Worm (Caenorhabditis elegans): ENCODE results near the gene irld-9.

Gene irld-9

DNA sequence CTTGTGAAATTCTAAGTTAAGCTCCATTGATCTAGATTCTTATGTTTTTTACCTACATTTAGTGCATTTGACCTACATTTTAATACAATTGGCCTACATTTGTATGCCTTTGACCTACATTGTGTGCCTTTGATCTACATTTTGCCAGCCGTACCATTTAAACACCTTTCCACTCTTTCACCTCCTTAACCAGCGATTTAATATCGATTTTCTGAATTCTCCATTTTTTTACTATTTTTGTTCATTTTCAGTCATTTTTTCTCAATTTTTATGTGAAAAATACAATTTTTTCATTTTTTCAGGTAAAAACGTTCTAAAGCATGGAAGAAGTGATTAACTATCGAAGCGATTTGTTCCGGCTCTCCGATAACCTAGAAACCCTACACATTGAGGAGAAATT, 25.8 kb downstream of the irld-9 start, which contains the start of gene btb-7:
btb-7 (plus strand) TSS at position 301 of the 400 bp plus-strand sequence.
- peak; percentile 47 for TF ChIP-seq efl-1 (GFP tag; optimal IDR thresholded peaks at IDR 0.05)
- TF ChIP-seq ztf-3 (GFP tag; optimal IDR thresholded peaks at IDR 0.05): no peak

DNA sequence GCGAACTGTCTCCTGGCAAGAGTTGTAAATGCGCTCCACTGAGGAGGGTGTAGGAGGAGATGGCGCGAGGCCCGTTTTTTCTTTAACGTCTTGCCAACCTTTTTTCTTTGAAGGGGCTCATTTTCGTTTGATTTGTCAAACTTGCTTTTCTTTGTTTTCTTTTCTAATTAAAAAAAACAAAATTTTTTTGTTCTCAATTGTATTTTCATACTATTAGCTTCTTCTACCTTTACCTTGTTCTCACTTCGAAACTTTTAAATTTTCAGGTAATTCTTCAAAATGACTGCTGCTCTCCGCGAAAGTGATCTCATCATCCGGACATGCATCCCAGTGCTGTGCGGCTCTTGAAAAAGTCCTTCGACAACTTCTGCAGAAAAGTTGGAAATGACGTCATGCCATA, 28.8 kb downstream of the irld-9 start, which contains the start of gene fbxa-184:
fbxa-184 (plus strand) TSS at position 301 of the 400 bp plus-strand sequence.
- TF ChIP-seq aptf-2 (GFP tag; conservative IDR thresholded peaks at IDR 0.05) (peak; percentile 81), B0261.1 (tag; optimal IDR thresholded peaks at IDR 0.05) (no peak), cebp-1 (GFP tag; IDR thresholded peaks at IDR 0.05) (no peak), cebp-1 (tag; optimal IDR thresholded peaks at IDR 0.05) (no peak)

DNA sequence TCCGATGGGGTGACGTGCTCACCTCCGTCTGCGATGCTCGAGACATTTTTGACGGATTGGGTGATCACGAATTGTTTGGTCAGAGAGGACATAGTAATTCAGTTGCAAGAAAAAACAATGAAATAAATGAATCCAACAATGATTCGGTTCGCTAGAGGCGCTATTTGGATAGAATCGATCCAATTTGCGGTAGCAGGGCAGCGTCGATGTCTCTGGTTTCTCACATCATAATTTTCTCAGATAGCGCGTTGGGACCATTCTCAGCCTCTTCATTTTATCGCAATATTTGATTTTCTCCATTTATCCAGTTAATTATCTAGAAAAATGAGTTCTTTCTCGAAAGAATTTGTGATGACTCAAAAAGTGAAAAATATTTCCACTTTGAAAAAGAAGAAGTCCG, 32.4 kb downstream of the irld-9 start, which contains the start of gene sdz-18:
sdz-18 (minus strand) TSS at position 101 of the 400 bp plus-strand sequence.
- TF ChIP-seq athp-1 (tag; optimal IDR thresholded peaks at IDR 0.05) (no peak), zfh-2 (GFP tag; conservative IDR thresholded peaks at IDR 0.05) (no peak), ceh-27 (GFP tag; optimal IDR thresholded peaks at IDR 0.05) (no peak), sptf-2 (GFP tag; optimal IDR thresholded peaks at IDR 0.05) (no peak), ama-1 (optimal IDR thresholded peaks at IDR 0.05) (no peak), ama-1 (GFP tag; optimal IDR thresholded peaks at IDR 0.05) (no peak), lsl-1 (GFP tag; optimal IDR thresholded peaks at IDR 0.05) (no peak), attf-6 (GFP tag; IDR thresholded peaks at IDR 0.05) (no peak), nhr-27 (tag; optimal IDR thresholded peaks at IDR 0.05) (no peak), ztf-3 (GFP tag; optimal IDR thresholded peaks at IDR 0.05) (no peak), T26A5.8 (tag; optimal IDR thresholded peaks at IDR 0.05) (no peak), sea-2 (GFP tag; IDR thresholded peaks at IDR 0.05) (no peak), lag-1 (GFP tag; IDR thresholded peaks at IDR 0.05) (no peak)

DNA sequence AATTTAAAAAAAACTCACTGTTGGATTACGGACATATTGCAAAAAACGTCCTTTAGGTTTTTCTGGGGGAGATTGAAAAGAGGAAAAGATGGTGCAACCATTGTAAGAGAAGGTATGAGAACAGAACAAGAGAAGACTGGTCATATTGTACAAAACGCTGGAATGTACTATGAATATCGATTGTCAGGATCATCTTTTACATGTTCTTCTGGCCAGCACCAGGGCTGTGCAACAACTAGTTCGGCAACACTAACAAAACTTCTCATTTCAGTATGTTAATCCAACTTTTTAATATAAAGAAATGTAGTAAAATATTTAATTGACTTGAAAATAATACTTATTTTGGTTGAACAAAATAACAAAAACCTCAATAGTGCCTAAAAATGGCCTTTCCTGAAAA, 35.4 kb downstream of the irld-9 start, which contains the start of gene fbxb-47:
fbxb-47 (minus strand) TSS at position 101 of the 400 bp plus-strand sequence.
- TF ChIP-seq B0035.1 (tag; optimal IDR thresholded peaks at IDR 0.05) (no peak), mes-4 (tag; optimal IDR thresholded peaks at IDR 0.05) (no peak), F33H1.4 (GFP tag; IDR thresholded peaks at IDR 0.05) (no peak), die-1 (tag; optimal IDR thresholded peaks at IDR 0.05) (no peak), ztf-26 (tag; optimal IDR thresholded peaks at IDR 0.05) (no peak), Y56A3A.18 (GFP tag; IDR thresholded peaks at IDR 0.05) (no peak), ztf-18 (tag; optimal IDR thresholded peaks at IDR 0.05) (no peak), nfyb-1 (GFP tag; IDR thresholded peaks at IDR 0.05) (no peak), madf-10 (tag; optimal IDR thresholded peaks at IDR 0.05) (no peak), dpl-1 (GFP tag; optimal IDR thresholded peaks at IDR 0.05) (no peak), ceh-91 (GFP tag; IDR thresholded peaks at IDR 0.05) (no peak), nhr-90 (tag; optimal IDR thresholded peaks at IDR 0.05) (no peak), C17E4.6 (GFP tag; IDR thresholded peaks at IDR 0.05) (no peak), Y79H2A.3 (GFP tag; conservative IDR thresholded peaks at IDR 0.05) (no peak), egl-44 (GFP tag; IDR thresholded peaks at IDR 0.05) (no peak)

- TF ChIP-seq B0261.1 (tag; optimal IDR thresholded peaks at IDR 0.05): peak; percentile 59
- peak; percentile 32 for TF ChIP-seq rpc-1 (optimal IDR thresholded peaks at IDR 0.05)
- peak; percentile 66 for TF ChIP-seq rpc-1 (tag; optimal IDR thresholded peaks at IDR 0.05)
- peak; percentile 76 for TF ChIP-seq tbp1 (GFP tag; optimal IDR thresholded peaks at IDR 0.05)
- peak; percentile 61; the same call in 1 of the 2 replicates for TF ChIP-seq lin-26 (GFP tag; IDR thresholded peaks at IDR 0.05)
Observed at ce11 chrII:1700518-1701091, 38.1 kb downstream of the irld-9 start.
